Fruit fly (Drosophila melanogaster) whole organism, embryonic: ENCODE measurements around the gene unc-13.

Source experiments
- Ada2b ChIP-seq: fragments of 200-800 bp; sonication (Bioruptor generic); IDR thresholded peaks from 2 replicates; pipeline ENCODE4 v1.3.6; 2022; ENCODE audit warnings: missing biosample characterization, missing genetic modification characterization
- Atf-2 ChIP-seq: fragments of 200-800 bp; sonication (Bioruptor generic); optimal IDR thresholded peaks from 2 replicates; lab custom pipeline; 2016; ENCODE audit warnings: missing biosample characterization, missing genetic modification characterization
- CG1024 ChIP-seq: fragments of 200-800 bp; sonication (Bioruptor generic); IDR thresholded peaks from 2 replicates; pipeline ENCODE4 v1.3.6; 2022; ENCODE audit warnings: missing biosample characterization, missing genetic modification characterization
- CG11398 ChIP-seq: fragments of 200-800 bp; sonication (Bioruptor generic); optimal IDR thresholded peaks from 2 replicates; lab custom pipeline; 2016; ENCODE audit warnings: missing biosample characterization, missing genetic modification characterization
- CG11723 ChIP-seq: fragments of 200-800 bp; sonication (Bioruptor generic); optimal IDR thresholded peaks from 2 replicates; lab custom pipeline; 2017; ENCODE audit warnings: missing biosample characterization, mild to moderate bottlenecking, missing genetic modification characterization
- CG13287 ChIP-seq: fragments of 200-800 bp; sonication (Bioruptor generic); IDR thresholded peaks from 2 replicates; pipeline ENCODE4 v1.3.6; 2022; ENCODE audit warnings: missing biosample characterization, missing genetic modification characterization; ENCODE audit not compliant: partially characterized antibody
- CG1647 ChIP-seq: fragments of 200-800 bp; sonication (Bioruptor generic); optimal IDR thresholded peaks from 3 replicates; lab custom pipeline; 2016; ENCODE audit warnings: missing biosample characterization, missing genetic modification characterization
- CG2199 ChIP-seq: fragments of 200-800 bp; sonication (Bioruptor generic); IDR thresholded peaks from 3 replicates; pipeline ENCODE4 v1.3.6; 2022; ENCODE audit warnings: missing biosample characterization, missing genetic modification characterization
- CG2678 ChIP-seq: fragments of 200-800 bp; sonication (Bioruptor generic); optimal IDR thresholded peaks from 3 replicates; lab custom pipeline; 2019; ENCODE audit warnings: missing biosample characterization, mild to moderate bottlenecking, missing genetic modification characterization, moderate library complexity
- CG33557 ChIP-seq: fragments of 200-800 bp; sonication (Bioruptor generic); optimal IDR thresholded peaks from 2 replicates; lab custom pipeline; 2019; ENCODE audit warnings: missing biosample characterization, mild to moderate bottlenecking, missing genetic modification characterization, moderate library complexity
- CG34224 ChIP-seq: fragments of 200-800 bp; sonication (Bioruptor generic); IDR thresholded peaks from 3 replicates; pipeline ENCODE4 v1.3.6; 2022; ENCODE audit warnings: missing biosample characterization, missing genetic modification characterization; ENCODE audit not compliant: partially characterized antibody
- CG34376 ChIP-seq: fragments of 200-800 bp; sonication (Bioruptor generic); optimal IDR thresholded peaks from 2 replicates; lab custom pipeline; 2018; ENCODE audit warnings: missing biosample characterization, mild to moderate bottlenecking, missing genetic modification characterization
- CG6254 ChIP-seq: fragments of 200-800 bp; sonication (Bioruptor generic); optimal IDR thresholded peaks from 3 replicates; lab custom pipeline; 2017; ENCODE audit warnings: mild to moderate bottlenecking, missing biosample characterization, missing genetic modification reagents, missing genetic modification characterization
- CG7556 ChIP-seq: fragments of 200-800 bp; sonication (Bioruptor generic); optimal IDR thresholded peaks from 2 replicates; lab custom pipeline; 2017; ENCODE audit warnings: missing biosample characterization, mild to moderate bottlenecking, missing genetic modification characterization
- CG7745 ChIP-seq: fragments of 200-800 bp; sonication (Bioruptor generic); optimal IDR thresholded peaks from 2 replicates; lab custom pipeline; 2018; ENCODE audit warnings: missing biosample characterization, mild to moderate bottlenecking, missing genetic modification characterization, moderate library complexity
- CG8388 ChIP-seq: fragments of 200-800 bp; sonication (Bioruptor generic); optimal IDR thresholded peaks from 2 replicates; lab custom pipeline; 2019; ENCODE audit warnings: missing biosample characterization, mild to moderate bottlenecking, missing genetic modification characterization, moderate library complexity
- CG8924 ChIP-seq: fragments of 200-800 bp; optimal IDR thresholded peaks from 3 replicates; lab custom pipeline; 2019; ENCODE audit warnings: missing biosample characterization, mild to moderate bottlenecking, missing genetic modification characterization, moderate library complexity
- CG9437 ChIP-seq: fragments of 200-800 bp; sonication (Bioruptor generic); optimal IDR thresholded peaks from 2 replicates; lab custom pipeline; 2018; ENCODE audit warnings: missing biosample characterization, mild to moderate bottlenecking, missing genetic modification characterization
- Dll ChIP-seq: fragments of 200-800 bp; sonication (Bioruptor generic); IDR thresholded peaks from 4 replicates; pipeline ENCODE4 v1.3.6; 2022; ENCODE audit warnings: missing biosample characterization, missing genetic modification characterization; ENCODE audit not compliant: partially characterized antibody
- H15 ChIP-seq: fragments of 200-800 bp; sonication (Bioruptor generic); IDR thresholded peaks from 3 replicates; pipeline ENCODE4 v1.3.6; 2022; ENCODE audit warnings: missing biosample characterization, missing genetic modification characterization
- HLH3B ChIP-seq: fragments of 200-800 bp; sonication (Bioruptor generic); IDR thresholded peaks from 2 replicates; pipeline ENCODE4 v1.3.6; 2022; ENCODE audit warnings: missing biosample characterization, missing genetic modification characterization
- Med ChIP-seq: fragments of 200-800 bp; sonication (Bioruptor generic); peaks from one replicate; lab custom pipeline; 2016; ENCODE audit warnings: missing biosample characterization, missing genetic modification characterization, mild to moderate bottlenecking, inconsistent platforms, moderate library complexity
- Mes4 ChIP-seq: fragments of 200-800 bp; sonication (Bioruptor generic); optimal IDR thresholded peaks from 2 replicates; lab custom pipeline; 2016; ENCODE audit warnings: missing biosample characterization, missing genetic modification characterization
- Nf-YB ChIP-seq: fragments of 200-800 bp; sonication (Bioruptor generic); optimal IDR thresholded peaks from 3 replicates; lab custom pipeline; 2019; ENCODE audit warnings: missing biosample characterization, mild to moderate bottlenecking, missing genetic modification characterization, moderate library complexity
- Scr ChIP-seq: fragments of 200-800 bp; sonication (Bioruptor generic); IDR thresholded peaks from 2 replicates; pipeline ENCODE4 v1.3.6; 2022; ENCODE audit warnings: missing biosample characterization, missing genetic modification characterization; ENCODE audit not compliant: partially characterized antibody
- Side ChIP-seq: fragments of 200-800 bp; sonication (Bioruptor generic); optimal IDR thresholded peaks from 2 replicates; lab custom pipeline; 2016; ENCODE audit warnings: missing biosample characterization, missing genetic modification characterization
- Sry-β ChIP-seq: fragments of 200-800 bp; sonication (Bioruptor generic); optimal IDR thresholded peaks from 2 replicates; lab custom pipeline; 2018; ENCODE audit warnings: missing biosample characterization, mild to moderate bottlenecking, missing genetic modification characterization, moderate library complexity
- Sry-δ ChIP-seq: fragments of 200-800 bp; sonication (Bioruptor generic); optimal IDR thresholded peaks from 2 replicates; lab custom pipeline; 2016; ENCODE audit warnings: missing biosample characterization, missing genetic modification characterization
- Trl ChIP-seq, 3 experiments: fragments of >200 bp in 2 of 3; fragments of 200-800 bp in 1 of 3; sonication (Bioruptor generic) in 1 of 3; optimal IDR thresholded peaks; 2 replicates in 1 of 3; 3 replicates in 2 of 3; lab custom pipeline; 2016 to 2017; ENCODE audit warnings: missing biosample characterization in 1 of 3, missing genetic modification characterization in 1 of 3
- bcd ChIP-seq: fragments of 200-800 bp; sonication (Bioruptor generic); optimal IDR thresholded peaks from 2 replicates; lab custom pipeline; 2017; ENCODE audit warnings: missing biosample characterization, mild to moderate bottlenecking, missing genetic modification characterization
- bsh ChIP-seq, 2 experiments: fragments of 200-800 bp; sonication (Bioruptor generic); optimal IDR thresholded peaks; 2 replicates each; lab custom pipeline; 2017 to 2018; ENCODE audit warnings: mild to moderate bottlenecking in 2 of 2, missing biosample characterization in 2 of 2, missing genetic modification characterization in 2 of 2, moderate library complexity in 1 of 2
- chm ChIP-seq: fragments of 200-800 bp; sonication (Bioruptor generic); IDR thresholded peaks from 2 replicates; pipeline ENCODE4 v1.3.6; 2022; ENCODE audit warnings: missing biosample characterization, missing genetic modification characterization
- crc ChIP-seq: fragments of 200-800 bp; sonication (Bioruptor generic); optimal IDR thresholded peaks from 2 replicates; lab custom pipeline; 2016; ENCODE audit warnings: missing biosample characterization, missing genetic modification characterization
- croc ChIP-seq: fragments of 200-800 bp; sonication (Bioruptor generic); conservative IDR thresholded peaks from 3 replicates; pipeline ENCODE4 v1.3.6; 2022; ENCODE audit warnings: missing biosample characterization, missing genetic modification characterization
- crp ChIP-seq, 2 experiments: fragments of 200-800 bp; sonication (Bioruptor generic); optimal IDR thresholded peaks; 2 replicates in 1 of 2; 3 replicates in 1 of 2; lab custom pipeline; 2017; ENCODE audit warnings: missing biosample characterization in 2 of 2, missing genetic modification characterization in 2 of 2, mild to moderate bottlenecking in 1 of 2, moderate library complexity in 1 of 2
- disco-r ChIP-seq: fragments of 200-800 bp; sonication (Bioruptor generic); optimal IDR thresholded peaks from 2 replicates; lab custom pipeline; 2016; ENCODE audit warnings: missing biosample characterization, missing genetic modification characterization
- eve ChIP-seq, 2 experiments: fragments of >200 bp; optimal IDR thresholded peaks; 2 replicates each; lab custom pipeline; 2017; ENCODE audit warnings: missing biosample characterization in 2 of 2, missing genetic modification characterization in 2 of 2
- oc ChIP-seq: fragments of 200-800 bp; sonication (Bioruptor generic); optimal IDR thresholded peaks from 2 replicates; lab custom pipeline; 2018; ENCODE audit warnings: missing biosample characterization, mild to moderate bottlenecking, missing genetic modification characterization, moderate library complexity
- pfk ChIP-seq: fragments of 200-800 bp; sonication (Bioruptor generic); optimal IDR thresholded peaks from 2 replicates; lab custom pipeline; 2018; ENCODE audit warnings: missing biosample characterization, mild to moderate bottlenecking, missing genetic modification characterization, moderate library complexity
- prd ChIP-seq, 3 experiments: fragments of >200 bp in 2 of 3; fragments of 200-800 bp in 1 of 3; sonication (Bioruptor generic) in 1 of 3; optimal IDR thresholded peaks in 2 of 3; IDR thresholded peaks in 1 of 3; 2 replicates in 2 of 3; 3 replicates in 1 of 3; pipeline versions ENCODE4 v1.3.6 to Lab custom; 2017 to 2022; ENCODE audit warnings: missing biosample characterization in 1 of 3, missing genetic modification characterization in 1 of 3
- pzg ChIP-seq: fragments of 200-800 bp; sonication (Bioruptor generic); optimal IDR thresholded peaks from 3 replicates; lab custom pipeline; 2018; ENCODE audit warnings: missing biosample characterization, mild to moderate bottlenecking, missing genetic modification characterization, moderate library complexity
- sug ChIP-seq: fragments of 200-800 bp; optimal IDR thresholded peaks from 2 replicates; lab custom pipeline; 2019; ENCODE audit warnings: missing biosample characterization, mild to moderate bottlenecking, missing genetic modification characterization, moderate library complexity
- tna ChIP-seq: fragments of 200-800 bp; sonication (Bioruptor generic); IDR thresholded peaks from 2 replicates; pipeline ENCODE4 v1.3.6; 2022; ENCODE audit warnings: missing biosample characterization, missing genetic modification characterization; ENCODE audit not compliant: partially characterized antibody
- wek ChIP-seq: fragments of 200-800 bp; sonication (Bioruptor generic); optimal IDR thresholded peaks from 3 replicates; lab custom pipeline; 2018; ENCODE audit warnings: missing biosample characterization, mild to moderate bottlenecking, missing genetic modification characterization, moderate library complexity
- zfh1 ChIP-seq: fragments of 200-800 bp; sonication (Bioruptor generic); IDR thresholded peaks from 3 replicates; pipeline ENCODE4 v1.3.6; 2022; ENCODE audit warnings: missing biosample characterization, missing genetic modification characterization

The unc-13 gene

dm6 chr4:959921-960536 lies 47.9 kb upstream of the unc-13 start (continued):
- TF ChIP-seq Sry-β (no peak), prd (optimal IDR thresholded peaks at IDR 0.05; lab: Kevin White, UChicago) (no peak), prd (GFP tag; IDR thresholded peaks at IDR 0.05; lab: Robert Waterston, UW) (no peak), sug (tag; lab: Kevin White, UChicago) (peak; percentile 18), Med (GFP tag; lab: Kevin White, UChicago) (peak; percentile 60), Trl (optimal IDR thresholded peaks at IDR 0.05; lab: Kevin White, UChicago) (peak; percentile 78 to 83), Trl (GFP tag; optimal IDR thresholded peaks at IDR 0.05; lab: Kevin White, UChicago) (no peak), bsh (GFP tag; optimal IDR thresholded peaks at IDR 0.05; lab: Kevin White, UChicago) (no peak), eve (GFP tag; optimal IDR thresholded peaks at IDR 0.05; lab: Kevin White, UChicago) (peak in 1 of 2 experiments; percentile 16), croc (no peak), CG9437 (peak; percentile 10)
- TF ChIP-seq, all 482 proteins: peak for 17

- no peak for TF ChIP-seq chm (GFP tag; lab: Robert Waterston, UW)
- TF ChIP-seq CG7556 (GFP tag; lab: Kevin White, UChicago), result no peak
- no peak for TF ChIP-seq Atf-2 (GFP tag; lab: Kevin White, UChicago)
- TF ChIP-seq Scr, result peak; percentile 44
- no peak for TF ChIP-seq HLH3B (GFP tag; lab: Robert Waterston, UW)
- TF ChIP-seq CG34376 (GFP tag; lab: Kevin White, UChicago), result no peak
- no peak for TF ChIP-seq bcd (GFP tag; lab: Kevin White, UChicago)
- peak; percentile 81 for TF ChIP-seq pfk (GFP tag; lab: Kevin White, UChicago)
- TF ChIP-seq CG7745 (tag; lab: Kevin White, UChicago), result no peak
- TF ChIP-seq CG13287 (GFP tag; lab: Robert Waterston, UW), result peak; percentile 14; the same call in 1 of the 2 replicates
- no peak for TF ChIP-seq CG1647
- TF ChIP-seq crc (GFP tag; lab: Kevin White, UChicago), result no peak
- TF ChIP-seq wek (GFP tag; lab: Kevin White, UChicago), result peak; percentile 14
- no peak for TF ChIP-seq crp (GFP tag; optimal IDR thresholded peaks at IDR 0.05; lab: Kevin White, UChicago)
- no peak for TF ChIP-seq CG34224 (GFP tag; lab: Robert Waterston, UW)
- no peak for TF ChIP-seq zfh1 (GFP tag; lab: Robert Waterston, UW)
- TF ChIP-seq Sry-δ (GFP tag; lab: Kevin White, UChicago), result peak; percentile 59
- TF ChIP-seq oc (tag; lab: Kevin White, UChicago), result no peak
- TF ChIP-seq disco-r (GFP tag; lab: Kevin White, UChicago), result no peak
- no peak for TF ChIP-seq CG11398
- TF ChIP-seq Dll (GFP tag; lab: Robert Waterston, UW), result peak; percentile 47; the same call in 2 of the 4 replicates
- TF ChIP-seq Sry-β, result peak; percentile 2
- TF ChIP-seq CG2678 (tag; lab: Kevin White, UChicago), result no peak
- peak; percentile 88 for TF ChIP-seq CG11723 (GFP tag; lab: Kevin White, UChicago)
- no peak for TF ChIP-seq H15 (GFP tag; lab: Robert Waterston, UW)
- no peak for TF ChIP-seq CG33557 (GFP tag; lab: Kevin White, UChicago)
- peak; percentile 43 for TF ChIP-seq pzg (GFP tag; lab: Kevin White, UChicago)
- TF ChIP-seq CG8388, result no peak
- TF ChIP-seq CG8924 (tag; lab: Kevin White, UChicago), result no peak
- 0 out of 3 replicates have a peak, but pooled peaks have one; percentile 24 for TF ChIP-seq CG2199
- 0 out of 2 replicates have a peak, but pooled peaks have one; percentile 17 for TF ChIP-seq tna
- no peak for TF ChIP-seq CG6254 (GFP tag; lab: Kevin White, UChicago)
- TF ChIP-seq Ada2b, result no peak
- TF ChIP-seq Nf-YB (GFP tag; lab: Kevin White, UChicago), result no peak
- no peak for TF ChIP-seq Side (GFP tag; lab: Kevin White, UChicago)
- no peak for TF ChIP-seq Mes4
- TF ChIP-seq CG1024 (GFP tag; lab: Robert Waterston, UW), result peak; percentile 90
These were observed 47.2 kb upstream of the unc-13 start for dm6 chr4:959110-959920.
